Worm (Caenorhabditis elegans) whole organism, late embryonic: ENCODE data around the gene srx-44.

Source experiments
- ceh-30 ChIP-seq: fragments of 150-350 bp; optimal IDR thresholded peaks from 2 replicates; lab custom pipeline; 2014; ENCODE audit warnings: missing biosample characterization, missing genetic modification characterization
- pqm-1 ChIP-seq: sonication (generic microtip); optimal IDR thresholded peaks from 2 replicates; lab custom pipeline; 2016; ENCODE audit warnings: missing genetic modification characterization, missing compliant biosample characterization

DNA sequence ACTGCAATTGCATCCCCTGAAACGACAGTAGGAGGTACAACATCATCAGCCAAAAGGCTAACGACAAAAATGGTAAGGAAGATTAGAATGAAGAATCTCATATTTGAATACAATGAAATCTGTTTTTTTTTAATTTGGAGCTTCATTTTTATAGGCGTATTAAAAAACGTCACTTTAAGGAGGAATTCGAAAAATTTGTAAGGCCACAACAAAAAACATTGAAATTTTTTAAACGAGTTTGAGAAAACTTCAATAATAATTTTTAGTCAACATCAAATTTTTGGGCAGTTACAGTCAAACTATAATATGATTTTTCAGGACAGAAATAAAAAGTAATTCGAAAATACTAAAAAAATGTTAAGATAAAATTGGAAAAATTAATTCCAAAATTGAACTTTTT, 42.6 kb downstream of the srx-44 start, which contains the start of gene F14H3.14:
- no peak for TF ChIP-seq ceh-30 (tag; lab: Kevin White, UChicago)
- no peak for TF ChIP-seq pqm-1 (tag; lab: Kevin White, UChicago)
